Worm (Caenorhabditis elegans): ENCODE measurements around the gene ZK512.1.

Gene ZK512.1

ce11 chrIII:9118314-9118850 lies 3.6 kb downstream of the ZK512.1 start, which contains the start of gene grl-11:
Gene grl-11, minus strand, starts transcription at chrIII:9118364.
- TF ChIP-seq R02D3.7 (tag; optimal IDR thresholded peaks at IDR 0.05) (no peak), fos-1 (tag; optimal IDR thresholded peaks at IDR 0.05) (no peak), unc-39 (tag; optimal IDR thresholded peaks at IDR 0.05) (no peak), ceh-28 (tag; optimal IDR thresholded peaks at IDR 0.05) (no peak), ceh-16 (tag; optimal IDR thresholded peaks at IDR 0.05) (no peak)

ce11 chrIII:9118921-9119606 lies 4.3 kb downstream of the ZK512.1 start, which contains the start of gene ced-11:
Gene ced-11, plus strand, starts transcription at chrIII:9119556.
- TF ChIP-seq hmg-11 (tag; optimal IDR thresholded peaks at IDR 0.05): no peak
- no peak for TF ChIP-seq eor-1 (tag; optimal IDR thresholded peaks at IDR 0.05)
- TF ChIP-seq mdl-1 (tag; optimal IDR thresholded peaks at IDR 0.05): no peak
- no peak for TF ChIP-seq lin-15B (tag; optimal IDR thresholded peaks at IDR 0.05)
- TF ChIP-seq pqm-1 (tag; optimal IDR thresholded peaks at IDR 0.05): no peak
- TF ChIP-seq R02D3.7 (tag; optimal IDR thresholded peaks at IDR 0.05): no peak
- no peak for TF ChIP-seq zag-1 (tag; optimal IDR thresholded peaks at IDR 0.05)
- TF ChIP-seq tbx-2 (tag; optimal IDR thresholded peaks at IDR 0.05): no peak
- no peak for TF ChIP-seq skn-1 (tag; optimal IDR thresholded peaks at IDR 0.05)
- TF ChIP-seq aly-2 (tag; optimal IDR thresholded peaks at IDR 0.05): no peak
- no peak for TF ChIP-seq snpc-4 (tag; optimal IDR thresholded peaks at IDR 0.05)
- TF ChIP-seq jun-1 (tag; optimal IDR thresholded peaks at IDR 0.05): no peak

ce11 chrIII:9125789-9126304 lies 11.1 kb downstream of the ZK512.1 start, which contains the start of gene sec-16A.1:
Gene sec-16A.1, plus strand, starts transcription at chrIII:9125839.
- TF ChIP-seq hmg-11 (tag; optimal IDR thresholded peaks at IDR 0.05) (peak; percentile 11), egl-27 (tag; optimal IDR thresholded peaks at IDR 0.05) (no peak), nhr-25 (tag; optimal IDR thresholded peaks at IDR 0.05) (peak; percentile 46), unc-62 (GFP tag; optimal IDR thresholded peaks at IDR 0.05) (no peak), ztf-4 (tag; optimal IDR thresholded peaks at IDR 0.05) (no peak), nhr-43 (tag; optimal IDR thresholded peaks at IDR 0.05; ENCODE audit: poor library complexity, severe bottlenecking) (peak; percentile 40), daf-12 (tag; optimal IDR thresholded peaks at IDR 0.05) (no peak), elt-2 (tag; optimal IDR thresholded peaks at IDR 0.05) (peak; percentile 27), nfya-1 (tag; optimal IDR thresholded peaks at IDR 0.05; ENCODE audit: insufficient read depth) (peak; percentile 37), nhr-23 (tag; optimal IDR thresholded peaks at IDR 0.05) (peak; percentile 82), mdl-1 (tag; optimal IDR thresholded peaks at IDR 0.05) (no peak)

- TF ChIP-seq zag-1 (tag; optimal IDR thresholded peaks at IDR 0.05) (no peak), unc-62 (GFP tag; optimal IDR thresholded peaks at IDR 0.05) (no peak), ceh-16 (tag; optimal IDR thresholded peaks at IDR 0.05) (no peak), elt-1 (tag; optimal IDR thresholded peaks at IDR 0.05) (no peak), elt-2 (tag; optimal IDR thresholded peaks at IDR 0.05) (no peak), lin-15B (tag; optimal IDR thresholded peaks at IDR 0.05) (no peak), eor-1 (tag; optimal IDR thresholded peaks at IDR 0.05) (no peak), hmg-11 (tag; optimal IDR thresholded peaks at IDR 0.05) (no peak), ztf-11 (tag; optimal IDR thresholded peaks at IDR 0.05) (no peak), sea-2 (GFP tag; optimal IDR thresholded peaks at IDR 0.05) (no peak), nhr-77 (tag; optimal IDR thresholded peaks at IDR 0.05) (no peak), pqm-1 (tag; optimal IDR thresholded peaks at IDR 0.05) (no peak), jun-1 (tag; optimal IDR thresholded peaks at IDR 0.05) (no peak), lsy-12 (tag; optimal IDR thresholded peaks at IDR 0.05) (no peak)
Measured at ce11 chrIII:9130588-9130987, 15.8 kb downstream of the ZK512.1 start, which contains the start of gene ZK512.10. Gene ZK512.10, plus strand, starts transcription at chrIII:9130888.

- TF ChIP-seq mml-1 (tag; optimal IDR thresholded peaks at IDR 0.05) (no peak), nhr-11 (tag; optimal IDR thresholded peaks at IDR 0.05) (no peak), ama-1 (optimal IDR thresholded peaks at IDR 0.05) (no peak), nhr-237 (tag; optimal IDR thresholded peaks at IDR 0.05) (no peak)
Measured at ce11 chrIII:9136587-9136986, 21.8 kb downstream of the ZK512.1 start, which contains the start of gene eat-4. Gene eat-4, plus strand, starts transcription at chrIII:9136887.

All from whole organism, L3 larva.